Worm (Caenorhabditis elegans) whole organism, mixed stage, embryonic: ENCODE data around the gene C08D8.1.

Experiments used
- ceh-83 ChIP-seq: fragments of 200-800 bp; sonication (Bioruptor generic); optimal IDR thresholded peaks from 2 replicates; lab custom pipeline; 2018; ENCODE audit warnings: mild to moderate bottlenecking, missing genetic modification characterization, missing compliant biosample characterization
- ces-1 ChIP-seq: fragments of 150-350 bp; optimal IDR thresholded peaks from 2 replicates; lab custom pipeline; 2014; ENCODE audit warnings: missing biosample characterization, missing genetic modification reagents, missing genetic modification characterization
- elt-3 ChIP-seq: fragments of 150-350 bp; optimal IDR thresholded peaks from 2 replicates; lab custom pipeline; 2014; ENCODE audit warnings: missing biosample characterization, missing genetic modification characterization
- ham-2 ChIP-seq: fragments of 200-800 bp; sonication (Bioruptor generic); optimal IDR thresholded peaks from 2 replicates; lab custom pipeline; 2018; ENCODE audit warnings: mild to moderate bottlenecking, missing genetic modification characterization, missing compliant biosample characterization
- lsy-2 ChIP-seq: fragments of 150-350 bp; optimal IDR thresholded peaks from 2 replicates; lab custom pipeline; 2014; ENCODE audit warnings: missing biosample characterization, missing genetic modification characterization
- mab-5 ChIP-seq: fragments of 150-350 bp; optimal IDR thresholded peaks from 2 replicates; lab custom pipeline; 2014; ENCODE audit warnings: missing biosample characterization, missing genetic modification characterization
- mep-1 ChIP-seq: fragments of 150-350 bp; optimal IDR thresholded peaks from 2 replicates; lab custom pipeline; 2017; ENCODE audit warnings: missing biosample characterization, missing genetic modification reagents, missing genetic modification characterization, inconsistent platforms
- nhr-28 ChIP-seq: fragments of 150-350 bp; optimal IDR thresholded peaks from 2 replicates; lab custom pipeline; 2014; ENCODE audit warnings: missing biosample characterization, missing genetic modification characterization
- pha-4 ChIP-seq: fragments of 150-350 bp; optimal IDR thresholded peaks from 2 replicates; lab custom pipeline; 2018; ENCODE audit warnings: missing biosample characterization, missing genetic modification reagents, missing genetic modification characterization
- snpc-4 ChIP-seq: fragments of 150-350 bp; optimal IDR thresholded peaks from 2 replicates; lab custom pipeline; 2014; ENCODE audit warnings: missing biosample characterization, missing genetic modification characterization

DNA sequence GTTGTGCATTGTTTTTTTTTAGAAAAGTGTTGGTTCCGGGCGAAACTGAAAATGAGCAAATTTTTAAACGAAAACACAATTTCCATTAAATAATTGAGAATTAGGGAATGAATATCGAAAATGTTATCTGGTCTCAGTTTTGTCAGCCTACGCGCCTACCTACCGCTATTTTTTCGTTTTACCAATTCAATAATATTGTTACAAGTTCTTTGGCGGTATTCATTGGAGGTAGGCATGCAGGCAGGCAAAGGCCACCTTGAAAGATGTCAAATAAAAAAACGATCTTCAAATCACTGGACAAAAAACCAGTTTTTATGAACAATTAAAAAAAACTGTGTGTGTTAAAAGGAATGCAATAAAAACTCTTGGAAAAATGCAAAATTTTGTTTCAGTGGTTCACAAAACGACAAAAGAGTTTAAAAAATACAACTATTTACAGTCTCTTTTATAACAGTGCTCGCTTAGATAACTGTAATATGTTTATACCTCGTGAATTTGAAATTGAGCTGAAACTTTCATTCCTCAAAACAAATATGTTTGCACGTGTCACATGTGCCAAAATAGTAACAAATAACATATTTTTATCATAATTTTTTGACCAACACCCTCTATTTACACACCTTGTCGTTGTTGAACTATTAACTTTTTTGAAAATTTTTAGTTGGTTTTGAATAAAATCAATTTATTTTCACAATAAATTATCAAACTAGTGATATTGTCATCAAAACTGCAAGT is 40.9 kb upstream of the C08D8.1 start, which contains the start of gene W02D7.11:
- TF ChIP-seq ceh-83 (GFP tag; lab: Kevin White, UChicago), result no peak
- no peak for TF ChIP-seq pha-4 (tag; lab: Kevin White, UChicago)
- no peak for TF ChIP-seq mep-1 (tag; lab: Kevin White, UChicago)
- TF ChIP-seq elt-3 (tag; lab: Kevin White, UChicago), result no peak
- no peak for TF ChIP-seq ces-1 (GFP tag; lab: Kevin White, UChicago)
- no peak for TF ChIP-seq lsy-2 (tag; lab: Kevin White, UChicago)
- TF ChIP-seq mab-5 (tag; lab: Kevin White, UChicago), result no peak
- no peak for TF ChIP-seq snpc-4 (tag; lab: Kevin White, UChicago)
- TF ChIP-seq nhr-28 (tag; lab: Kevin White, UChicago), result no peak
- no peak for TF ChIP-seq ham-2 (GFP tag; lab: Kevin White, UChicago)
